Worm (Caenorhabditis elegans) whole organism, L4 larva: ENCODE results near the gene clec-52.
A peak's percentile ranks its signal among the peaks of the same experiment; 100 is the strongest.

Experiments used
- T20F7.1 ChIP-seq: fragments of 200-800 bp; sonication (Bioruptor generic); optimal IDR thresholded peaks from 2 replicates; lab custom pipeline; 2018; ENCODE audit warnings: mild to moderate bottlenecking, missing genetic modification characterization, missing compliant biosample characterization
- ZK337.2 ChIP-seq: fragments of 200-800 bp; sonication (Bioruptor generic); IDR thresholded peaks from 2 replicates; pipeline ENCODE4 v1.3.6; 2022; ENCODE audit warnings: missing genetic modification reagents, missing genetic modification characterization, missing compliant biosample characterization
- ZK546.5 ChIP-seq, 2 experiments: sonication (generic microtip); optimal IDR thresholded peaks; 2 replicates each; lab custom pipeline; 2017; ENCODE audit warnings: missing biosample characterization in 2 of 2, missing genetic modification characterization in 2 of 2
- ama-1 ChIP-seq: fragments of 150-350 bp; optimal IDR thresholded peaks from 2 replicates; lab custom pipeline; 2014; ENCODE audit warnings: inconsistent platforms, mixed read lengths
- ceh-20 ChIP-seq: fragments of 200-800 bp; sonication (Bioruptor generic); IDR thresholded peaks from 2 replicates; pipeline ENCODE4 v1.3.6; 2022; ENCODE audit warnings: missing genetic modification reagents, missing genetic modification characterization, missing compliant biosample characterization
- dve-1 ChIP-seq: sonication (generic microtip); optimal IDR thresholded peaks from 2 replicates; lab custom pipeline; 2017; ENCODE audit warnings: antibody characterized with exemption, mild to moderate bottlenecking, missing genetic modification characterization, missing compliant biosample characterization; ENCODE audit not compliant: insufficient read depth
- lin-15B ChIP-seq: fragments of 150-350 bp; sonication (generic microtip); optimal IDR thresholded peaks from 3 replicates; lab custom pipeline; 2014; ENCODE audit warnings: missing biosample characterization, missing genetic modification characterization
- lin-39 ChIP-seq: fragments of 150-350 bp; optimal IDR thresholded peaks from 2 replicates; lab custom pipeline; 2014; ENCODE audit warnings: missing biosample characterization, missing genetic modification reagents, missing genetic modification characterization
- mdl-1 ChIP-seq, 2 experiments: fragments of 150-350 bp in 1 of 2; sonication (generic microtip) in 1 of 2; optimal IDR thresholded peaks; 2 replicates each; lab custom pipeline; 2014 to 2017; ENCODE audit warnings: missing biosample characterization in 2 of 2, missing genetic modification characterization in 2 of 2
- nhr-28 ChIP-seq: fragments of 150-350 bp; optimal IDR thresholded peaks from 2 replicates; lab custom pipeline; 2014; ENCODE audit warnings: missing biosample characterization, missing genetic modification characterization
- spr-1 ChIP-seq: sonication (generic microtip); optimal IDR thresholded peaks from 2 replicates; lab custom pipeline; 2016; ENCODE audit warnings: mild to moderate bottlenecking, missing genetic modification characterization, missing compliant biosample characterization

ce11 chrIV:8136005-8136512 lies 32.5 kb downstream of the clec-52 start, which contains the start of the genes isp-1 and islo-1:
- TF ChIP-seq ceh-20 (GFP tag; lab: Robert Waterston, UW) (no peak), ama-1 (peak; percentile 75), lin-15B (peak; percentile 1), lin-39 (tag; lab: Kevin White, UChicago) (no peak), ZK546.5 (tag; optimal IDR thresholded peaks at IDR 0.05; lab: Kevin White, UChicago) (no peak), spr-1 (tag; lab: Kevin White, UChicago) (no peak), dve-1 (tag; lab: Kevin White, UChicago) (peak; percentile 57), T20F7.1 (GFP tag; lab: Kevin White, UChicago) (no peak), ZK337.2 (GFP tag; lab: Robert Waterston, UW) (no peak), nhr-28 (peak; percentile 32), mdl-1 (tag; optimal IDR thresholded peaks at IDR 0.05; lab: Kevin White, UChicago) (peak in 1 of 2 experiments; percentile 77)
